Worm (Caenorhabditis elegans): ENCODE measurements around the gene pqn-65.

ce11 chrX:4604185-4604584 is 15.2 kb downstream of the pqn-65 start:
- TF ChIP-seq pqm-1 (tag; optimal IDR thresholded peaks at IDR 0.05) = no peak
- no peak for TF ChIP-seq mec-3 (tag; optimal IDR thresholded peaks at IDR 0.05; ENCODE audit: borderline replicate concordance)
- TF ChIP-seq npax-4 (tag; optimal IDR thresholded peaks at IDR 0.05) = no peak
- no peak for TF ChIP-seq eyg-1 (tag; optimal IDR thresholded peaks at IDR 0.05)
